Fruit fly (Drosophila melanogaster): ENCODE data around the gene CG14907.
A peak's percentile ranks its signal among the peaks of the same experiment; 100 is the strongest.

CG14907 gene

DNA sequence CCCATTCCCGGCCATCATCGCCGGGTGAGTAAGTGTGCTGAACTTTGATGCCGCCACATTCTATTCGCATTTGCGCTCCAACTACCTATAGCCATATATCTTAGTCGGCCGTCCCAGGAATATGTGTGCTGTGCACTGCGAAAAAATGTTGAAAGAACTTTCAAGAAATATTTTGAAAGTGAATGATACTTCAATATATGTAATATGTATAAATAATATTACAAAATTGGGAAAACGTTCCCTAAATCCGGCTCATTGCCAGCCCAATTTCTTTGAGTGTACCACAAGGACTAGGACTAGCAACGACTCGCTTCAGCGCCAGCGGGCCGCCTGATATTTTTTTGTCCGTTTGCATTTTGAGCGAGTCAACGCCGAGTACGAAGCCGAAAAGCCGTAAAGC is 21.1 kb upstream of the CG14907 start (continued):
- no peak for TF ChIP-seq MESR4 (GFP tag; optimal IDR thresholded peaks at IDR 0.05)
- TF ChIP-seq onecut (GFP tag; IDR thresholded peaks at IDR 0.05) = no peak
- TF ChIP-seq crc (GFP tag; optimal IDR thresholded peaks at IDR 0.05) = no peak
- TF ChIP-seq Stat92E (GFP tag; optimal IDR thresholded peaks at IDR 0.05) = no peak
- no peak for TF ChIP-seq CHES-1-like (GFP tag; optimal IDR thresholded peaks at IDR 0.05)
- no peak for TF ChIP-seq Jarid2 (GFP tag; optimal IDR thresholded peaks at IDR 0.05)
- TF ChIP-seq CG34422 (GFP tag; IDR thresholded peaks at IDR 0.05) = no peak
- no peak for TF ChIP-seq HLH4C (GFP tag; IDR thresholded peaks at IDR 0.05; ENCODE audit: partially characterized antibody)
- no peak for TF ChIP-seq Atf-2 (GFP tag; optimal IDR thresholded peaks at IDR 0.05)
- TF ChIP-seq repo (GFP tag; optimal IDR thresholded peaks at IDR 0.05) = no peak
- TF ChIP-seq tap (tag; optimal IDR thresholded peaks at IDR 0.05) = no peak
- TF ChIP-seq H2.0 (GFP tag; IDR thresholded peaks at IDR 0.05) = no peak
- TF ChIP-seq Doc3 (GFP tag; IDR thresholded peaks at IDR 0.05; ENCODE audit: partially characterized antibody) = no peak
- TF ChIP-seq CG34224 (GFP tag; IDR thresholded peaks at IDR 0.05; ENCODE audit: partially characterized antibody) = no peak
- TF ChIP-seq CG15514 (GFP tag; optimal IDR thresholded peaks at IDR 0.05) = no peak
- peak in 1 of 3 experiments; percentile 21 for TF ChIP-seq lola (GFP tag; optimal IDR thresholded peaks at IDR 0.05)
- TF ChIP-seq Ets97D (GFP tag; optimal IDR thresholded peaks at IDR 0.05) = no peak
- TF ChIP-seq vnd (GFP tag; IDR thresholded peaks at IDR 0.05; ENCODE audit: partially characterized antibody) = no peak
- TF ChIP-seq Drgx (GFP tag; IDR thresholded peaks at IDR 0.05) = no peak
- no peak for TF ChIP-seq sqz (GFP tag; optimal IDR thresholded peaks at IDR 0.05)
- no peak for TF ChIP-seq CG4707 (GFP tag; optimal IDR thresholded peaks at IDR 0.05)
- no peak for TF ChIP-seq CG13424 (tag; optimal IDR thresholded peaks at IDR 0.05)
- no peak for TF ChIP-seq CG14050 (GFP tag; IDR thresholded peaks at IDR 0.05)
- TF ChIP-seq TFAM (GFP tag; optimal IDR thresholded peaks at IDR 0.05) = no peak
- peak; percentile 7 for TF ChIP-seq Chrac-16 (GFP tag; optimal IDR thresholded peaks at IDR 0.05)
- TF ChIP-seq Max (GFP tag; optimal IDR thresholded peaks at IDR 0.05) = no peak
- peak; percentile 35; the same call in 1 of the 2 replicates for TF ChIP-seq stc (GFP tag; IDR thresholded peaks at IDR 0.05)
- TF ChIP-seq chinmo (GFP tag; IDR thresholded peaks at IDR 0.05; ENCODE audit: partially characterized antibody) = no peak
- TF ChIP-seq mam (GFP tag; optimal IDR thresholded peaks at IDR 0.05) = no peak
- TF ChIP-seq CG10274 (GFP tag; optimal IDR thresholded peaks at IDR 0.05) = no peak
- TF ChIP-seq ems (GFP tag; optimal IDR thresholded peaks at IDR 0.05) = no peak
- TF ChIP-seq CG2875 (GFP tag; optimal IDR thresholded peaks at IDR 0.05) = no peak
- no peak for TF ChIP-seq eve (GFP tag; optimal IDR thresholded peaks at IDR 0.05)
- no peak for TF ChIP-seq scrt (GFP tag; optimal IDR thresholded peaks at IDR 0.05)
- TF ChIP-seq CG16815 (GFP tag; optimal IDR thresholded peaks at IDR 0.05) = peak; percentile 2
- TF ChIP-seq CG33557 (GFP tag; optimal IDR thresholded peaks at IDR 0.05) = no peak
- TF ChIP-seq sisA (GFP tag; IDR thresholded peaks at IDR 0.05) = peak; percentile 10; the same call in 1 of the 2 replicates
- no peak for TF ChIP-seq CG5953 (GFP tag; IDR thresholded peaks at IDR 0.05)
- no peak for TF ChIP-seq CG10462 (GFP tag; optimal IDR thresholded peaks at IDR 0.05)
- no peak for TF ChIP-seq pfk (GFP tag; optimal IDR thresholded peaks at IDR 0.05)
- TF ChIP-seq CG1792 (GFP tag; optimal IDR thresholded peaks at IDR 0.05) = no peak
- no peak for TF ChIP-seq fru (optimal IDR thresholded peaks at IDR 0.05)
- TF ChIP-seq CG9215 (GFP tag; IDR thresholded peaks at IDR 0.05) = no peak
- TF ChIP-seq Bteb2 (GFP tag; optimal IDR thresholded peaks at IDR 0.05) = no peak
- no peak for TF ChIP-seq Ravus (GFP tag; IDR thresholded peaks at IDR 0.05)
- TF ChIP-seq CG2116 (GFP tag; optimal IDR thresholded peaks at IDR 0.05) = no peak
- TF ChIP-seq ac (GFP tag; optimal IDR thresholded peaks at IDR 0.05) = no peak
- TF ChIP-seq Dfd (GFP tag; optimal IDR thresholded peaks at IDR 0.05) = no peak
- TF ChIP-seq CG5245 (GFP tag; optimal IDR thresholded peaks at IDR 0.05) = no peak
- 0 out of 3 replicates have a peak, but pooled peaks have one; percentile 11 for TF ChIP-seq B-H1 (GFP tag; IDR thresholded peaks at IDR 0.05)
- no peak for TF ChIP-seq Tbp (GFP tag; optimal IDR thresholded peaks at IDR 0.05)

Measured in whole organism, embryonic.